Fruit fly (Drosophila melanogaster) Kc167 (cell line): ENCODE measurements around the gene wol.

Source experiments
- Myc ChIP-seq: fragments of >200 bp; optimal IDR thresholded peaks from 2 replicates; lab custom pipeline; 2017; ENCODE audit warnings: missing external identifiers
- Sin3A ChIP-seq: fragments of >200 bp; optimal IDR thresholded peaks from 2 replicates; lab custom pipeline; 2018; ENCODE audit warnings: missing external identifiers
- h ChIP-seq: fragments of >200 bp; optimal IDR thresholded peaks from 3 replicates; lab custom pipeline; 2018; ENCODE audit warnings: missing external identifiers
- insv ChIP-seq: fragments of >200 bp; optimal IDR thresholded peaks from 3 replicates; lab custom pipeline; 2018; ENCODE audit warnings: missing external identifiers

dm6 chr2L:8311741-8312140 lies 9.0 kb upstream of the wol start:
- TF ChIP-seq Sin3A (lab: Kevin White, UChicago) (no peak), Myc (lab: Kevin White, UChicago) (no peak), h (lab: Kevin White, UChicago) (no peak), insv (lab: Kevin White, UChicago) (no peak)
